Worm (Caenorhabditis elegans) whole organism, L4 larva: ENCODE data around the gene clec-165.

Experiments used
- ces-1 ChIP-seq: fragments of 150-350 bp; sonication (generic microtip); optimal IDR thresholded peaks from 4 replicates; lab custom pipeline; 2014; ENCODE audit warnings: missing biosample characterization, missing genetic modification reagents, missing genetic modification characterization
- lin-15B ChIP-seq: fragments of 150-350 bp; sonication (generic microtip); optimal IDR thresholded peaks from 3 replicates; lab custom pipeline; 2014; ENCODE audit warnings: missing biosample characterization, missing genetic modification characterization
- lsy-2 ChIP-seq, 2 experiments: fragments of 150-350 bp in 1 of 2; sonication (generic microtip) in 1 of 2; optimal IDR thresholded peaks; 2 replicates each; lab custom pipeline; 2014 to 2017; ENCODE audit warnings: missing biosample characterization in 2 of 2, missing genetic modification characterization in 2 of 2
- mdl-1 ChIP-seq, 2 experiments: fragments of 150-350 bp in 1 of 2; sonication (generic microtip) in 1 of 2; optimal IDR thresholded peaks; 2 replicates each; lab custom pipeline; 2014 to 2017; ENCODE audit warnings: missing biosample characterization in 2 of 2, missing genetic modification characterization in 2 of 2
- nhr-10 ChIP-seq: fragments of 150-350 bp; optimal IDR thresholded peaks from 2 replicates; lab custom pipeline; 2014; ENCODE audit warnings: missing biosample characterization, missing genetic modification characterization
- skn-1 ChIP-seq: fragments of 150-350 bp; optimal IDR thresholded peaks from 2 replicates; lab custom pipeline; 2014; ENCODE audit warnings: missing biosample characterization, missing genetic modification characterization
- spr-1 ChIP-seq: sonication (generic microtip); optimal IDR thresholded peaks from 2 replicates; lab custom pipeline; 2016; ENCODE audit warnings: mild to moderate bottlenecking, missing genetic modification characterization, missing compliant biosample characterization

DNA sequence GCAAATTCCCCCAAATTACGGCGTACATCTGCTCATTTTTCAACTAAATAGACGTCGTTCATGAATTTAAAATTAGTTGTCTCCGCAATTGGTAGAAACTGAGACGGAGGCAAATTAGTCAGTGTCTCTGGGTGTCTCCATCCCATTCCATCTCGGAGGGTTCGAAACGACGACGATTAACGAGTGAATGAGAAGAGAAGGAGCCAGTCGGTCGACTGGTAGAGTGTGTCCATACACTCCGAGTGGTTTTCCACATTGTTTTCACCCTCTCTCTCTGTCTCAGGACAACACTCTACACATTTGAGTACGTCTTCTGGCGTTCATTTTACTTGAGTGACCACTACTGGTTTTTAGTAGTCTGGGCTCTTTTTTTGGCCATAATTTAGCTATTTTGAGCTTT, 32.3 kb upstream of the clec-165 start:
- TF ChIP-seq mdl-1 (tag; optimal IDR thresholded peaks at IDR 0.05; lab: Kevin White, UChicago) (no peak), nhr-10 (tag; lab: Kevin White, UChicago) (no peak), spr-1 (tag; lab: Kevin White, UChicago) (no peak), lsy-2 (tag; optimal IDR thresholded peaks at IDR 0.05; lab: Kevin White, UChicago) (no peak), ces-1 (GFP tag; lab: Kevin White, UChicago) (no peak), skn-1 (tag; lab: Kevin White, UChicago) (no peak), lin-15B (tag; lab: Kevin White, UChicago) (no peak)
